Worm (Caenorhabditis elegans) whole organism, L1 larva: ENCODE data around the gene W09D6.4.

Experiments used
- dpl-1 ChIP-seq, 3 experiments: fragments of 150-350 bp in 2 of 3; sonication (generic microtip) in 1 of 3; optimal IDR thresholded peaks; 2 replicates each; lab custom pipeline; 2014 to 2017; ENCODE audit warnings: missing biosample characterization in 3 of 3, missing genetic modification characterization in 3 of 3, missing genetic modification reagents in 3 of 3
- hlh-17 ChIP-seq: fragments of 200-800 bp; sonication (Bioruptor generic); optimal IDR thresholded peaks from 2 replicates; lab custom pipeline; 2018; ENCODE audit warnings: missing genetic modification characterization, mild to moderate bottlenecking, missing compliant biosample characterization, moderate library complexity, borderline replicate concordance
- nhr-12 ChIP-seq: sonication (generic microtip); optimal IDR thresholded peaks from 2 replicates; lab custom pipeline; 2017; ENCODE audit warnings: missing biosample characterization, missing genetic modification characterization
- nhr-28 ChIP-seq: fragments of 150-350 bp; optimal IDR thresholded peaks from 2 replicates; lab custom pipeline; 2014; ENCODE audit warnings: missing biosample characterization, missing genetic modification characterization
- pax-3 ChIP-seq: fragments of 200-800 bp; sonication (Bioruptor generic); optimal IDR thresholded peaks from 2 replicates; lab custom pipeline; 2018; ENCODE audit warnings: mild to moderate bottlenecking, missing genetic modification characterization, moderate library complexity, missing compliant biosample characterization
- zag-1 ChIP-seq: fragments of 150-350 bp; optimal IDR thresholded peaks from 2 replicates; lab custom pipeline; 2014; ENCODE audit warnings: missing biosample characterization, missing genetic modification characterization

- TF ChIP-seq nhr-28 (tag; lab: Kevin White, UChicago) (no peak), zag-1 (tag; lab: Kevin White, UChicago) (no peak), nhr-12 (tag; lab: Kevin White, UChicago) (no peak), hlh-17 (no peak), pax-3 (tag; lab: Kevin White, UChicago) (no peak), dpl-1 (GFP tag; optimal IDR thresholded peaks at IDR 0.05; lab: Kevin White, UChicago) (no peak)
Measured at ce11 chrIII:11040606-11041005, 38.9 kb upstream of the W09D6.4 start.
